Worm (Caenorhabditis elegans): ENCODE data around the gene dhhc-4.
A peak's percentile ranks its signal among the peaks of the same experiment; 100 is the strongest.

The dhhc-4 gene

DNA sequence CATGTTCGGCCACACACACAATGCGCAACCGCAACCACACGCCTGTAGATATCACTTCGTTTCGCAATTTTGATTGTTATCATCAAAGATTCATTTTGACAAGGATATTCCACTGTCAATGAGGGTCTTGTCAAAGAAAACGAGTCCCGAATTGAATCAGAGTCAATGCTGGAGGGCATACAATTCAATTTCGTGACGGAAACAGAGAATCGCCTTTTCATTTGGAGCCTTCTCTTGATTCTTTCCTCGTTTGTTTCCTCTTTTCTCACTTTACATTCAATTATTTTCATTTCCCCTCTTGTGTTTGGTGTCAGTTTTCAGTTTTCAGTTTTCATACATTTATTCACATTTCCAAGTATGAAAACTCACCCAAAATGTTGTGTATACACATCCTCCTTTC, 240 bp downstream of the dhhc-4 start:
- peak; percentile 10 for TF ChIP-seq hlh-30 (tag; optimal IDR thresholded peaks at IDR 0.05; ENCODE audit: insufficient read depth)
- no peak for TF ChIP-seq fos-1 (tag; optimal IDR thresholded peaks at IDR 0.05)
- no peak for TF ChIP-seq R02D3.7 (tag; optimal IDR thresholded peaks at IDR 0.05)
- TF ChIP-seq pha-4 (GFP tag; IDR thresholded peaks at IDR 0.05): no peak
- no peak for TF ChIP-seq pha-4 (tag; optimal IDR thresholded peaks at IDR 0.05)
- TF ChIP-seq F49E8.2 (tag; optimal IDR thresholded peaks at IDR 0.05; ENCODE audit: borderline replicate concordance): no peak
- TF ChIP-seq daf-8 (GFP tag; IDR thresholded peaks at IDR 0.05): no peak
- TF ChIP-seq nhr-102 (tag; optimal IDR thresholded peaks at IDR 0.05): no peak
- TF ChIP-seq spr-3 (GFP tag; optimal IDR thresholded peaks at IDR 0.05): no peak
- TF ChIP-seq lin-39 (tag; optimal IDR thresholded peaks at IDR 0.05): no peak
- 0 out of 2 replicates have a peak, but pooled peaks have one; percentile 16 for TF ChIP-seq dmd-6 (GFP tag; IDR thresholded peaks at IDR 0.05)
- TF ChIP-seq mxl-3 (GFP tag; optimal IDR thresholded peaks at IDR 0.05): peak; percentile 12
- TF ChIP-seq unc-39 (tag; optimal IDR thresholded peaks at IDR 0.05): no peak
- TF ChIP-seq ces-1 (GFP tag; optimal IDR thresholded peaks at IDR 0.05): peak; percentile 51
- no peak for TF ChIP-seq ctbp-1 (GFP tag; IDR thresholded peaks at IDR 0.05)
- TF ChIP-seq fkh-10 (GFP tag; optimal IDR thresholded peaks at IDR 0.05): peak; percentile 22

DNA sequence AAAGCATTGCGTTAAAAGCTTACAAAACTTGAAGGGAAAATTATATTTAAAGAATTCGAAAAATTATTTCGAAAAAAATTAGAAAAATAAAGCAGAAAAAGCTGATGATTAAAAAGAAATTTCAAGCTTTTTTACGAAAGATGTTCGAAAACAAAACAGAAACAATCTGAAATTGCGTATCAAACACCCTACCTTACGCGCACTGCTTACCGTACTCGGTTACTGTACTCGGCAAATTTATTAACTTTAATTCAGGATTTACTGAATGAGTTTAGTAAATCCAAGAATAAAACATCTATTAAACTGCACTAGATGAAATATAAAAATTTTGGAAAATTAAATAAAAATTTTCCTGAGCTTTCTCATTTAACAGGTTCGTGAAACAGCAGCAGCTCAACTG, 5.1 kb downstream of the dhhc-4 start:
- TF ChIP-seq ama-1 (optimal IDR thresholded peaks at IDR 0.05): no peak
- no peak for TF ChIP-seq tag-97 (GFP tag; IDR thresholded peaks at IDR 0.05)
- peak in 1 of 2 experiments; percentile 56 for TF ChIP-seq lsy-2 (tag; optimal IDR thresholded peaks at IDR 0.05)

DNA sequence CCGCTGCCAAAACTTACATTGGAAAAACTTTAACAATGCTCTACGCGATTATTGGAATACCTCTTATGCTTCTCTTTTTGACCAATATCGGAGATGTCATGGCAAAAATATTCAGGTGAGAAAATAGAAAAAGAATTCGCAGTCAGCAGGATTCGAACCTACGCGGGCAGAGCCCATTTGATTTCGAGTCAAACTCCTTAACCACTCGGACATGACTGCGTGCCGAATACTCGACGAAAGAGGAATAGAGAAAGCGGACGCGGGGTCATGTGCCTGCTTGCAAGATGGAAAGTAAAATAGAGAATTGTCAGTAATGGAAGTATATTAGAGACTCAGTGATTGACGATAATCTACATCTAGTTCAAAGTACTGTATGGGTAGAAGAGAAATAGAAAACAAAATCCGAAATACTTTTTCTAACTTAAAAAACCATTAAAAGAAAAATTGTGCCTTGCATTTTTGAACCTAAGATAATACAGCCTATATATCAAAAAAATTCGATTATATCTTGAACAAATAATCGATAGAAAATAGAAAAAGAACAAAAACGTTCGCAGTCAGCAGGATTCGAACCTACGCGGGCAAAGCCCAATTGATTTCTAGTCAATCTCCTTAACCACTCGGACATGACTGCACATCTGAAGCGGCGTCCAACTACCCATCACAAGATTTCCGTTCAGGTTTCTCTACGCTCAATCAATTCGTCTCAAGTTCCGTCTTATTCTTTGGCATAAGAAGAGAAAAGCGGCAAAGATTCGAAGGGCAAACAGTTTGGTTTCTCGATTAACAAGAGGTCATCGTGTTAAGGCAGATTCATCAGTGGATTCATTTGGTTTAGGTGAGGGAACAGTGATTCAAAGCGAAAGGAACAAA, 5.9 kb downstream of the dhhc-4 start:
- TF ChIP-seq lin-29 (GFP tag; IDR thresholded peaks at IDR 0.05) (no peak), pha-4 (GFP tag; IDR thresholded peaks at IDR 0.05) (peak; percentile 81; the same call in 1 of the 2 replicates), pha-4 (tag; optimal IDR thresholded peaks at IDR 0.05) (no peak), ceh-28 (tag; optimal IDR thresholded peaks at IDR 0.05) (no peak), vab-7 (GFP tag; IDR thresholded peaks at IDR 0.05) (peak; percentile 88), hlh-11 (tag; optimal IDR thresholded peaks at IDR 0.05) (peak; percentile 30), mes-2 (tag; optimal IDR thresholded peaks at IDR 0.05; ENCODE audit: poor library complexity, severe bottlenecking) (peak; percentile 87), ceh-62 (tag; optimal IDR thresholded peaks at IDR 0.05) (no peak), nhr-237 (tag; optimal IDR thresholded peaks at IDR 0.05) (no peak), gei-8 (GFP tag; optimal IDR thresholded peaks at IDR 0.05) (peak; percentile 78), hlh-30 (tag; optimal IDR thresholded peaks at IDR 0.05; ENCODE audit: insufficient read depth) (peak; percentile 71), F44E2.7 (GFP tag; IDR thresholded peaks at IDR 0.05) (peak; percentile 89; the same call in 1 of the 2 replicates), snpc-4 (tag; optimal IDR thresholded peaks at IDR 0.05) (no peak), nhr-10 (tag; optimal IDR thresholded peaks at IDR 0.05) (no peak), nhr-77 (tag; optimal IDR thresholded peaks at IDR 0.05) (peak; percentile 4), saeg-2 (GFP tag; IDR thresholded peaks at IDR 0.05) (peak; percentile 60; the same call in 1 of the 2 replicates), ceh-82 (tag; optimal IDR thresholded peaks at IDR 0.05) (no peak), duxl-1 (tag; optimal IDR thresholded peaks at IDR 0.05; ENCODE audit: poor library complexity) (peak; percentile 45), daf-12 (tag; optimal IDR thresholded peaks at IDR 0.05) (no peak), lin-38 (GFP tag; IDR thresholded peaks at IDR 0.05) (peak; percentile 82), hif-1 (tag; optimal IDR thresholded peaks at IDR 0.05) (peak in 1 of 2 experiments; percentile 57), spr-1 (tag; optimal IDR thresholded peaks at IDR 0.05) (no peak), php-3 (GFP tag; IDR thresholded peaks at IDR 0.05) (peak; percentile 73), nhr-48 (tag; optimal IDR thresholded peaks at IDR 0.05) (peak; percentile 34), Y75B8A.6 (GFP tag; IDR thresholded peaks at IDR 0.05) (no peak), tra-1 (GFP tag; IDR thresholded peaks at IDR 0.05) (peak; percentile 84), aly-2 (tag; optimal IDR thresholded peaks at IDR 0.05) (no peak), cey-2 (tag; optimal IDR thresholded peaks at IDR 0.05; ENCODE audit: borderline replicate concordance, insufficient read depth) (no peak), lin-39 (tag; optimal IDR thresholded peaks at IDR 0.05) (no peak), T26A8.4 (GFP tag; IDR thresholded peaks at IDR 0.05) (peak; percentile 83), madf-5 (GFP tag; IDR thresholded peaks at IDR 0.05) (peak; percentile 55 to 71; a peak in 1 of 4 replicates), fkh-10 (GFP tag; optimal IDR thresholded peaks at IDR 0.05) (peak; percentile 8)
